Fruit fly (Drosophila melanogaster) whole organism, embryonic: ENCODE measurements around the gene CG32344.

Experiments
- BEAF-32 ChIP-seq: fragments of 200-800 bp; sonication (Bioruptor generic); optimal IDR thresholded peaks from 3 replicates; lab custom pipeline; 2017; ENCODE audit warnings: missing biosample characterization, missing genetic modification characterization, mild to moderate bottlenecking, moderate library complexity, missing genetic modification reagents
- CG1024 ChIP-seq: fragments of 200-800 bp; sonication (Bioruptor generic); IDR thresholded peaks from 2 replicates; pipeline ENCODE4 v1.3.6; 2022; ENCODE audit warnings: missing biosample characterization, missing genetic modification characterization
- CG10462 ChIP-seq: fragments of 200-800 bp; sonication (Bioruptor generic); optimal IDR thresholded peaks from 2 replicates; lab custom pipeline; 2016; ENCODE audit warnings: missing biosample characterization, missing genetic modification characterization
- CG12391 ChIP-seq: fragments of 200-800 bp; sonication (Bioruptor generic); optimal IDR thresholded peaks from 3 replicates; lab custom pipeline; 2018; ENCODE audit warnings: missing biosample characterization, mild to moderate bottlenecking, missing genetic modification characterization, moderate library complexity
- CG13296 ChIP-seq: fragments of 200-800 bp; sonication (Bioruptor generic); optimal IDR thresholded peaks from 3 replicates; lab custom pipeline; 2018; ENCODE audit warnings: missing biosample characterization, mild to moderate bottlenecking, missing genetic modification characterization
- CG14014 ChIP-seq: fragments of 200-800 bp; sonication (Bioruptor generic); IDR thresholded peaks from 2 replicates; pipeline ENCODE4 v1.3.6; 2022; ENCODE audit warnings: missing biosample characterization, missing genetic modification characterization
- CG14441 ChIP-seq: fragments of 200-800 bp; sonication (Bioruptor generic); IDR thresholded peaks from 2 replicates; pipeline ENCODE4 v1.3.6; 2022; ENCODE audit warnings: missing biosample characterization, missing genetic modification characterization
- CG14710 ChIP-seq: fragments of 200-800 bp; sonication (Bioruptor generic); optimal IDR thresholded peaks from 3 replicates; lab custom pipeline; 2019; ENCODE audit warnings: missing biosample characterization, mild to moderate bottlenecking, missing genetic modification characterization, moderate library complexity
- CG1602 ChIP-seq: fragments of 200-800 bp; sonication (Bioruptor generic); optimal IDR thresholded peaks from 3 replicates; lab custom pipeline; 2016; ENCODE audit warnings: missing biosample characterization, missing genetic modification characterization
- CG17912 ChIP-seq: fragments of 200-800 bp; sonication (Bioruptor generic); optimal IDR thresholded peaks from 2 replicates; lab custom pipeline; 2018; ENCODE audit warnings: missing biosample characterization, mild to moderate bottlenecking, missing genetic modification characterization
- CG18011 ChIP-seq: fragments of 200-800 bp; sonication (Bioruptor generic); optimal IDR thresholded peaks from 2 replicates; lab custom pipeline; 2017; ENCODE audit warnings: missing biosample characterization, missing genetic modification characterization, mild to moderate bottlenecking, moderate library complexity, missing genotype
- CG18764 ChIP-seq: fragments of 200-800 bp; sonication (Bioruptor generic); optimal IDR thresholded peaks from 3 replicates; lab custom pipeline; 2016; ENCODE audit warnings: missing biosample characterization, missing genetic modification characterization
- CG2202 ChIP-seq: fragments of 200-800 bp; sonication (Bioruptor generic); optimal IDR thresholded peaks from 2 replicates; lab custom pipeline; 2018; ENCODE audit warnings: missing biosample characterization, mild to moderate bottlenecking, missing genetic modification characterization
- CG31365 ChIP-seq: fragments of 200-800 bp; sonication (Bioruptor generic); optimal IDR thresholded peaks from 2 replicates; lab custom pipeline; 2018; ENCODE audit warnings: missing biosample characterization, mild to moderate bottlenecking, missing genetic modification characterization
- CG4282 ChIP-seq: fragments of 200-800 bp; sonication (Bioruptor generic); optimal IDR thresholded peaks from 2 replicates; lab custom pipeline; 2016; ENCODE audit warnings: missing biosample characterization, missing genetic modification characterization
- CG4360 ChIP-seq: fragments of 200-800 bp; sonication (Bioruptor generic); IDR thresholded peaks from 2 replicates; pipeline ENCODE4 v1.3.6; 2022; ENCODE audit warnings: missing biosample characterization, missing genetic modification characterization
- CG6254 ChIP-seq: fragments of 200-800 bp; sonication (Bioruptor generic); optimal IDR thresholded peaks from 3 replicates; lab custom pipeline; 2017; ENCODE audit warnings: mild to moderate bottlenecking, missing biosample characterization, missing genetic modification reagents, missing genetic modification characterization
- CG6683 ChIP-seq: fragments of 200-800 bp; sonication (Bioruptor generic); optimal IDR thresholded peaks from 2 replicates; lab custom pipeline; 2017; ENCODE audit warnings: missing biosample characterization, mild to moderate bottlenecking, missing genetic modification characterization, missing genetic modification reagents
- CG7987 ChIP-seq: fragments of 200-800 bp; sonication (Bioruptor generic); optimal IDR thresholded peaks from 2 replicates; lab custom pipeline; 2018; ENCODE audit warnings: missing biosample characterization, mild to moderate bottlenecking, missing genetic modification characterization, moderate library complexity
- CG9215 ChIP-seq: fragments of 200-800 bp; sonication (Bioruptor generic); IDR thresholded peaks from 2 replicates; pipeline ENCODE4 v1.3.6; 2022; ENCODE audit warnings: missing biosample characterization, missing genetic modification characterization
- CG9797 ChIP-seq: fragments of 200-800 bp; sonication (Bioruptor generic); optimal IDR thresholded peaks from 3 replicates; lab custom pipeline; 2018; ENCODE audit warnings: missing biosample characterization, mild to moderate bottlenecking, missing genetic modification characterization
- CG9876 ChIP-seq: fragments of 200-800 bp; sonication (Bioruptor generic); optimal IDR thresholded peaks from 2 replicates; lab custom pipeline; 2016; ENCODE audit warnings: missing biosample characterization, missing genetic modification characterization
- Dad ChIP-seq: fragments of 200-800 bp; sonication (Bioruptor generic); optimal IDR thresholded peaks from 3 replicates; lab custom pipeline; 2016; ENCODE audit warnings: missing biosample characterization, missing genetic modification characterization
- Deaf1 ChIP-seq: fragments of 200-800 bp; optimal IDR thresholded peaks from 3 replicates; lab custom pipeline; 2019; ENCODE audit warnings: missing biosample characterization, mild to moderate bottlenecking, missing genetic modification characterization, moderate library complexity
- Dref ChIP-seq: fragments of 200-800 bp; sonication (Bioruptor generic); IDR thresholded peaks from 2 replicates; pipeline ENCODE4 v1.3.6; 2022; ENCODE audit warnings: missing biosample characterization, missing genetic modification characterization
- Elba2 ChIP-seq: fragments of 200-800 bp; sonication (Bioruptor generic); optimal IDR thresholded peaks from 3 replicates; lab custom pipeline; 2016; ENCODE audit warnings: missing biosample characterization, missing genetic modification characterization
- Ets97D ChIP-seq: fragments of 200-800 bp; sonication (Bioruptor generic); optimal IDR thresholded peaks from 3 replicates; lab custom pipeline; 2016; ENCODE audit warnings: missing biosample characterization, missing genetic modification characterization
- Gsc ChIP-seq: fragments of 200-800 bp; sonication (Bioruptor generic); IDR thresholded peaks from 2 replicates; pipeline ENCODE4 v1.3.6; 2022; ENCODE audit warnings: missing biosample characterization, missing genetic modification characterization
- Hmx ChIP-seq: fragments of 200-800 bp; sonication (Bioruptor generic); optimal IDR thresholded peaks from 2 replicates; lab custom pipeline; 2016; ENCODE audit warnings: missing biosample characterization, missing genetic modification characterization
- Mes4 ChIP-seq: fragments of 200-800 bp; sonication (Bioruptor generic); optimal IDR thresholded peaks from 2 replicates; lab custom pipeline; 2016; ENCODE audit warnings: missing biosample characterization, missing genetic modification characterization
- Neu2 ChIP-seq: fragments of 200-800 bp; sonication (Bioruptor generic); optimal IDR thresholded peaks from 3 replicates; lab custom pipeline; 2016; ENCODE audit warnings: missing biosample characterization, missing genetic modification characterization, borderline replicate concordance
- Nf-YC ChIP-seq: fragments of 200-800 bp; optimal IDR thresholded peaks from 3 replicates; lab custom pipeline; 2019; ENCODE audit warnings: missing biosample characterization, mild to moderate bottlenecking, missing genetic modification characterization, moderate library complexity
- Opbp ChIP-seq: fragments of 200-800 bp; sonication (Bioruptor generic); IDR thresholded peaks from 3 replicates; pipeline ENCODE4 v1.3.6; 2022; ENCODE audit warnings: missing biosample characterization, missing genetic modification characterization; ENCODE audit not compliant: partially characterized antibody
- Tbp ChIP-seq: fragments of >200 bp; optimal IDR thresholded peaks from 2 replicates; lab custom pipeline; 2018; ENCODE audit warnings: missing biosample characterization, missing genetic modification characterization
- abd-A ChIP-seq: fragments of 200-800 bp; sonication (Bioruptor generic); optimal IDR thresholded peaks from 3 replicates; lab custom pipeline; 2019; ENCODE audit warnings: missing biosample characterization, mild to moderate bottlenecking, missing genetic modification characterization, moderate library complexity
- ash1 ChIP-seq: fragments of 200-800 bp; sonication (Bioruptor generic); optimal IDR thresholded peaks from 2 replicates; lab custom pipeline; 2018; ENCODE audit warnings: missing biosample characterization, mild to moderate bottlenecking, missing genetic modification characterization
- br ChIP-seq: fragments of >200 bp; optimal IDR thresholded peaks from 2 replicates; lab custom pipeline; 2017
- da ChIP-seq: fragments of 200-800 bp; sonication (Bioruptor generic); optimal IDR thresholded peaks from 2 replicates; lab custom pipeline; 2016; ENCODE audit warnings: missing biosample characterization, missing genetic modification characterization
- gem ChIP-seq: fragments of 200-800 bp; sonication (Bioruptor generic); optimal IDR thresholded peaks from 2 replicates; lab custom pipeline; 2019; ENCODE audit warnings: missing biosample characterization, mild to moderate bottlenecking, missing genetic modification characterization, moderate library complexity
- hb ChIP-seq: fragments of 200-800 bp; sonication (Bioruptor generic); IDR thresholded peaks from 3 replicates; pipeline ENCODE4 v1.3.6; 2022; ENCODE audit warnings: missing biosample characterization, missing genetic modification characterization; ENCODE audit not compliant: partially characterized antibody
- ind ChIP-seq: fragments of 200-800 bp; sonication (Bioruptor generic); optimal IDR thresholded peaks from 3 replicates; lab custom pipeline; 2016; ENCODE audit warnings: missing biosample characterization, missing genetic modification characterization
- oc ChIP-seq: fragments of 200-800 bp; sonication (Bioruptor generic); optimal IDR thresholded peaks from 2 replicates; lab custom pipeline; 2018; ENCODE audit warnings: missing biosample characterization, mild to moderate bottlenecking, missing genetic modification characterization, moderate library complexity
- run ChIP-seq: fragments of 200-800 bp; sonication (Bioruptor generic); optimal IDR thresholded peaks from 3 replicates; lab custom pipeline; 2018; ENCODE audit warnings: missing biosample characterization, mild to moderate bottlenecking, missing genetic modification characterization
- scrt ChIP-seq: fragments of 200-800 bp; sonication (Bioruptor generic); optimal IDR thresholded peaks from 2 replicates; lab custom pipeline; 2018; ENCODE audit warnings: missing biosample characterization, mild to moderate bottlenecking, missing genetic modification characterization, moderate library complexity
- tup ChIP-seq: fragments of 200-800 bp; sonication (Bioruptor generic); optimal IDR thresholded peaks from 2 replicates; lab custom pipeline; 2016; ENCODE audit warnings: missing biosample characterization, mild to moderate bottlenecking, missing genetic modification characterization, moderate library complexity
- vnd ChIP-seq: fragments of 200-800 bp; sonication (Bioruptor generic); IDR thresholded peaks from 3 replicates; pipeline ENCODE4 v1.3.6; 2022; ENCODE audit warnings: missing biosample characterization, missing genetic modification characterization; ENCODE audit not compliant: partially characterized antibody
- vvl ChIP-seq: fragments of 200-800 bp; sonication (Bioruptor generic); IDR thresholded peaks from 2 replicates; pipeline ENCODE4 v1.3.6; 2022; ENCODE audit warnings: missing biosample characterization, missing genetic modification characterization
- yki ChIP-seq: fragments of >200 bp; optimal IDR thresholded peaks from 3 replicates; lab custom pipeline; 2018
- zen2 ChIP-seq: fragments of 200-800 bp; sonication (Bioruptor generic); IDR thresholded peaks from 3 replicates; pipeline ENCODE4 v1.3.6; 2022; ENCODE audit warnings: missing biosample characterization, missing genetic modification characterization; ENCODE audit not compliant: partially characterized antibody

Gene CG32344

DNA sequence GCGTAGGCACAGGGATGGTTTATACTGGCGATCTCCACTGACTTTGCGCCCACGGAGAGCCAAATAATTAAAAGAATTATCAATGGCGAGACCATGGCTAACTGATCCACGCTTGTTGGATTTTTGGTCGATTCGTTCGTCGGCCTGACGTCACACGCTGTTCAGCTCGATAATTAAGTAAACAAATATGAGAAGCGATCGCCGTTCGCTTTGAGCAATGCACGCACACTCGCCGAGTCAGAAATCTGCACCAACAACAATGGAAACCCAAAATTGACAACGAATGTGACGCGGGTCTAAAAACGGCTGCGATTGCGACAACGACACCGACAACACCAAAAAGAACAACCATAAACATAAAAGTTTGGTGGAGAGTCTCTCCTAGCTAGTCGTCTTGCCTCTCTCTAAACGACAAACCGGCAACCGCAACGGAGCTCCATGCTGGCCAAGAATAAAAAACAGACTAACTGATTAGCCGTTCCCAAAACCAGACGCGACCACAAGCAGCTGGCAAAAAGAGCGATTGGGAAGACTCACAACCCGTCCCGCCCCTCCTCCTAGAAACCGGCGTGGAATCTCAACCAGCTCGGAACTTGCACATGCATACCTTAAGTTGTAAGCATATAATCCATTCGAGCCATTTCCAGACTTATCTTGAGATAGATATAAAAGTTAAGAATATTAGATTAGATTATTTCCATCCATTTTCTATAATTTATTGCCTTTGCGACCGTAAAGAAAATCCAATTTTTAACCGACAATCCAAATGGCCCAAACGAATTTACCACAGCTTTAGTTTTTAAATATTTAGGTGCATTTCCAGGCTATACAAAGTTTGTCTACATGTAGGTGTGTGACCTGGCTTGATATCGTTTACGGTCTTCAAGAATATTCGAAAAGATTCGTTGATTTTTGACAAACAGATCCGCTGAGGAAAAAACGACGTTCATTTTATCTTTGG, 7.6 kb upstream of the CG32344 start, which contains the start of gene mthl9 (continued):
- peak; percentile 56 for TF ChIP-seq vvl (GFP tag; lab: Robert Waterston, UW)
- TF ChIP-seq tup (GFP tag; lab: Kevin White, UChicago) = no peak
- TF ChIP-seq scrt (GFP tag; lab: Kevin White, UChicago) = no peak
- TF ChIP-seq Gsc = no peak
- no peak for TF ChIP-seq CG9876 (GFP tag; lab: Kevin White, UChicago)
- TF ChIP-seq hb (GFP tag; lab: Robert Waterston, UW) = no peak
- TF ChIP-seq Hmx (GFP tag; lab: Kevin White, UChicago) = no peak
- TF ChIP-seq Dref = no peak
- no peak for TF ChIP-seq da (GFP tag; lab: Kevin White, UChicago)
- no peak for TF ChIP-seq CG10462 (GFP tag; lab: Kevin White, UChicago)
- no peak for TF ChIP-seq CG12391 (tag; lab: Kevin White, UChicago)
- TF ChIP-seq CG18011 = no peak
- TF ChIP-seq vnd (GFP tag; lab: Robert Waterston, UW) = 0 out of 3 replicates have a peak, but pooled peaks have one; percentile 26
- no peak for TF ChIP-seq CG2202
- TF ChIP-seq CG14710 = peak; percentile 0
- no peak for TF ChIP-seq CG6254
- no peak for TF ChIP-seq Mes4 (GFP tag; lab: Kevin White, UChicago)
- TF ChIP-seq Dad (GFP tag; lab: Kevin White, UChicago) = no peak
- no peak for TF ChIP-seq CG17912 (GFP tag; lab: Kevin White, UChicago)
- peak; percentile 2 for TF ChIP-seq Nf-YC (tag; lab: Kevin White, UChicago)
- TF ChIP-seq BEAF-32 (GFP tag; lab: Kevin White, UChicago) = no peak
- TF ChIP-seq abd-A (tag; lab: Kevin White, UChicago) = no peak
- TF ChIP-seq Tbp (GFP tag; lab: Kevin White, UChicago) = no peak
- no peak for TF ChIP-seq yki (lab: Kevin White, UChicago)
- TF ChIP-seq CG18764 (GFP tag; lab: Kevin White, UChicago) = no peak
- TF ChIP-seq run (tag; lab: Kevin White, UChicago) = peak; percentile 71
- peak; percentile 41; the same call in 1 of the 2 replicates for TF ChIP-seq CG14441 (GFP tag; lab: Robert Waterston, UW)
- TF ChIP-seq CG4360 = 0 out of 2 replicates have a peak, but pooled peaks have one; percentile 35
- no peak for TF ChIP-seq Neu2
- no peak for TF ChIP-seq ind (GFP tag; lab: Kevin White, UChicago)
- TF ChIP-seq Deaf1 (tag; lab: Kevin White, UChicago) = peak; percentile 53
- TF ChIP-seq gem (tag; lab: Kevin White, UChicago) = no peak
- no peak for TF ChIP-seq Elba2 (GFP tag; lab: Kevin White, UChicago)
- TF ChIP-seq CG13296 (GFP tag; lab: Kevin White, UChicago) = no peak
- no peak for TF ChIP-seq CG7987 (GFP tag; lab: Kevin White, UChicago)
- no peak for TF ChIP-seq br
- TF ChIP-seq oc = no peak
- TF ChIP-seq CG1602 (GFP tag; lab: Kevin White, UChicago) = no peak
- TF ChIP-seq CG4282 (GFP tag; lab: Kevin White, UChicago) = no peak
- no peak for TF ChIP-seq CG9215 (GFP tag; lab: Robert Waterston, UW)
- TF ChIP-seq zen2 = no peak
- TF ChIP-seq CG1024 (GFP tag; lab: Robert Waterston, UW) = no peak
- no peak for TF ChIP-seq ash1 (GFP tag; lab: Kevin White, UChicago)
- no peak for TF ChIP-seq CG6683 (GFP tag; lab: Kevin White, UChicago)
- TF ChIP-seq CG14014 (GFP tag; lab: Robert Waterston, UW) = no peak
- peak; percentile 1 for TF ChIP-seq Ets97D (GFP tag; lab: Kevin White, UChicago)
- TF ChIP-seq CG9797 = no peak
- TF ChIP-seq CG31365 (tag; lab: Kevin White, UChicago) = no peak
- TF ChIP-seq Opbp = no peak
